Worm (Caenorhabditis elegans) whole organism, early embryonic: ENCODE data around the gene spp-1.

Source experiments
- B0310.2 ChIP-seq: sonication (generic microtip); optimal IDR thresholded peaks from 2 replicates; lab custom pipeline; 2016; ENCODE audit warnings: mild to moderate bottlenecking, missing genetic modification characterization, missing compliant biosample characterization
- F13C5.2 ChIP-seq: sonication (generic microtip); optimal IDR thresholded peaks from 2 replicates; lab custom pipeline; 2017; ENCODE audit warnings: mild to moderate bottlenecking, missing genetic modification characterization, inconsistent platforms, missing compliant biosample characterization
- aly-1 ChIP-seq: sonication (generic microtip); optimal IDR thresholded peaks from 2 replicates; lab custom pipeline; 2016; ENCODE audit warnings: missing genetic modification characterization, missing compliant biosample characterization
- ama-1 ChIP-seq: fragments of 150-350 bp; optimal IDR thresholded peaks from 2 replicates; lab custom pipeline; 2014
- ceh-13 ChIP-seq: fragments of 200-800 bp; sonication (Bioruptor generic); optimal IDR thresholded peaks from 2 replicates; lab custom pipeline; 2018; ENCODE audit warnings: mild to moderate bottlenecking, missing genetic modification characterization, missing compliant biosample characterization
- ceh-36 ChIP-seq: sonication (generic microtip); optimal IDR thresholded peaks from 2 replicates; lab custom pipeline; 2016; ENCODE audit warnings: missing genetic modification characterization, inconsistent platforms, missing compliant biosample characterization
- ets-7 ChIP-seq: sonication (generic microtip); optimal IDR thresholded peaks from 2 replicates; lab custom pipeline; 2016; ENCODE audit warnings: missing genotype, missing genetic modification characterization, missing compliant biosample characterization
- flt-1 ChIP-seq: fragments of 200-800 bp; sonication (Bioruptor generic); IDR thresholded peaks from 2 replicates; pipeline ENCODE4 v1.3.6; 2022; ENCODE audit warnings: missing genetic modification characterization, missing compliant biosample characterization
- hmbx-1 ChIP-seq: sonication (generic microtip); optimal IDR thresholded peaks from 2 replicates; lab custom pipeline; 2016; ENCODE audit warnings: mild to moderate bottlenecking, missing genetic modification characterization, missing compliant biosample characterization
- hmg-4 ChIP-seq: fragments of 200-800 bp; sonication (Bioruptor generic); optimal IDR thresholded peaks from 2 replicates; lab custom pipeline; 2018; ENCODE audit warnings: mild to moderate bottlenecking, missing genetic modification characterization, missing compliant biosample characterization
- hnd-1 ChIP-seq: sonication (generic microtip); optimal IDR thresholded peaks from 2 replicates; lab custom pipeline; 2016; ENCODE audit warnings: missing genetic modification characterization, missing compliant biosample characterization
- pes-1 ChIP-seq: fragments of 200-800 bp; sonication (Bioruptor generic); IDR thresholded peaks from 2 replicates; pipeline ENCODE4 v1.3.6; 2022; ENCODE audit warnings: missing genetic modification reagents, missing genetic modification characterization, missing compliant biosample characterization
- scrt-1 ChIP-seq: fragments of 200-800 bp; sonication (Bioruptor generic); IDR thresholded peaks from 2 replicates; pipeline ENCODE4 v1.3.6; 2022; ENCODE audit warnings: missing genetic modification characterization, missing compliant biosample characterization
- sea-1 ChIP-seq: fragments of 200-800 bp; sonication (Bioruptor generic); conservative IDR thresholded peaks from 2 replicates; pipeline ENCODE4 v1.3.6; 2022; ENCODE audit warnings: missing genetic modification characterization, missing compliant biosample characterization
- tbx-11 ChIP-seq: fragments of 200-800 bp; sonication (Bioruptor generic); IDR thresholded peaks from 2 replicates; pipeline ENCODE4 v1.3.6; 2022; ENCODE audit warnings: missing genetic modification characterization, missing compliant biosample characterization
- tbx-37 ChIP-seq: fragments of 200-800 bp; sonication (Bioruptor generic); conservative IDR thresholded peaks from 2 replicates; pipeline ENCODE4 v1.3.6; 2022; ENCODE audit warnings: missing genetic modification reagents, missing genetic modification characterization, missing compliant biosample characterization
- tra-4 ChIP-seq: sonication (generic microtip); optimal IDR thresholded peaks from 2 replicates; lab custom pipeline; 2017; ENCODE audit warnings: missing genetic modification characterization, missing compliant biosample characterization

spp-1 gene

ce11 chrIII:10339949-10340348 lies 15.5 kb downstream of the spp-1 start:
- TF ChIP-seq sea-1 (GFP tag; lab: Robert Waterston, UW): no peak
- no peak for TF ChIP-seq F13C5.2 (tag; lab: Kevin White, UChicago)
- TF ChIP-seq hmbx-1: no peak
- no peak for TF ChIP-seq B0310.2
- no peak for TF ChIP-seq tbx-11 (GFP tag; lab: Robert Waterston, UW)
- no peak for TF ChIP-seq ceh-13 (GFP tag; lab: Kevin White, UChicago)
- no peak for TF ChIP-seq pes-1 (GFP tag; lab: Robert Waterston, UW)
- TF ChIP-seq hnd-1 (tag; lab: Kevin White, UChicago): no peak
- TF ChIP-seq aly-1 (tag; lab: Kevin White, UChicago): no peak
- no peak for TF ChIP-seq ama-1 (lab: Kevin White, UChicago)
- TF ChIP-seq ceh-36: no peak
- TF ChIP-seq ets-7: no peak
- no peak for TF ChIP-seq hmg-4 (GFP tag; lab: Kevin White, UChicago)
- no peak for TF ChIP-seq scrt-1 (GFP tag; lab: Robert Waterston, UW)

ce11 chrIII:10338992-10339852 lies 16.2 kb downstream of the spp-1 start:
- no peak for TF ChIP-seq ets-7
- TF ChIP-seq pes-1 (GFP tag; lab: Robert Waterston, UW): no peak
- no peak for TF ChIP-seq hmg-4 (GFP tag; lab: Kevin White, UChicago)
- TF ChIP-seq ceh-36: no peak
- TF ChIP-seq aly-1 (tag; lab: Kevin White, UChicago): no peak
- no peak for TF ChIP-seq F13C5.2 (tag; lab: Kevin White, UChicago)
- TF ChIP-seq hmbx-1: no peak
- no peak for TF ChIP-seq tbx-37 (GFP tag; lab: Robert Waterston, UW)
- TF ChIP-seq sea-1 (GFP tag; lab: Robert Waterston, UW): no peak

- no peak for TF ChIP-seq tra-4
- TF ChIP-seq sea-1 (GFP tag; lab: Robert Waterston, UW): no peak
- TF ChIP-seq ets-7: no peak
- TF ChIP-seq aly-1 (tag; lab: Kevin White, UChicago): no peak
- no peak for TF ChIP-seq scrt-1 (GFP tag; lab: Robert Waterston, UW)
- no peak for TF ChIP-seq tbx-37 (GFP tag; lab: Robert Waterston, UW)
- no peak for TF ChIP-seq tbx-11 (GFP tag; lab: Robert Waterston, UW)
- TF ChIP-seq ceh-36: no peak
- no peak for TF ChIP-seq hmg-4 (GFP tag; lab: Kevin White, UChicago)
- TF ChIP-seq F13C5.2 (tag; lab: Kevin White, UChicago): no peak
- TF ChIP-seq ceh-13 (GFP tag; lab: Kevin White, UChicago): no peak
- TF ChIP-seq flt-1 (GFP tag; lab: Robert Waterston, UW): no peak
- no peak for TF ChIP-seq hmbx-1
- TF ChIP-seq ama-1 (lab: Kevin White, UChicago): no peak
These were observed 17.8 kb downstream of the spp-1 start, which contains the start of gene ttr-15 for ce11 chrIII:10337508-10338166. TSS of gene ttr-15 (plus strand) at chrIII:10337847.

- no peak for TF ChIP-seq flt-1 (GFP tag; lab: Robert Waterston, UW)
- no peak for TF ChIP-seq hmbx-1
- no peak for TF ChIP-seq tbx-37 (GFP tag; lab: Robert Waterston, UW)
- TF ChIP-seq tbx-11 (GFP tag; lab: Robert Waterston, UW): no peak
- TF ChIP-seq pes-1 (GFP tag; lab: Robert Waterston, UW): no peak
- TF ChIP-seq scrt-1 (GFP tag; lab: Robert Waterston, UW): no peak
- TF ChIP-seq B0310.2: no peak
- no peak for TF ChIP-seq ets-7
- no peak for TF ChIP-seq tra-4
- no peak for TF ChIP-seq F13C5.2 (tag; lab: Kevin White, UChicago)
These were observed 19.4 kb downstream of the spp-1 start for ce11 chrIII:10336109-10336508.

- TF ChIP-seq aly-1 (tag; lab: Kevin White, UChicago) (no peak), flt-1 (GFP tag; lab: Robert Waterston, UW) (no peak), ceh-36 (no peak), ceh-13 (GFP tag; lab: Kevin White, UChicago) (no peak), ama-1 (lab: Kevin White, UChicago) (no peak), F13C5.2 (tag; lab: Kevin White, UChicago) (no peak), sea-1 (GFP tag; lab: Robert Waterston, UW) (no peak), scrt-1 (GFP tag; lab: Robert Waterston, UW) (no peak), ets-7 (no peak), tra-4 (no peak), B0310.2 (no peak), tbx-11 (GFP tag; lab: Robert Waterston, UW) (no peak)
These were observed 20.4 kb downstream of the spp-1 start, which contains the start of gene ced-9 for ce11 chrIII:10335086-10335485. TSS of gene ced-9 (plus strand) at chrIII:10335172.

- no peak for TF ChIP-seq sea-1 (GFP tag; lab: Robert Waterston, UW)
- no peak for TF ChIP-seq ceh-13 (GFP tag; lab: Kevin White, UChicago)
- TF ChIP-seq scrt-1 (GFP tag; lab: Robert Waterston, UW): no peak
- no peak for TF ChIP-seq hnd-1 (tag; lab: Kevin White, UChicago)
- no peak for TF ChIP-seq aly-1 (tag; lab: Kevin White, UChicago)
- no peak for TF ChIP-seq hmbx-1
- no peak for TF ChIP-seq hmg-4 (GFP tag; lab: Kevin White, UChicago)
- no peak for TF ChIP-seq tra-4
- TF ChIP-seq tbx-37 (GFP tag; lab: Robert Waterston, UW): no peak
- TF ChIP-seq F13C5.2 (tag; lab: Kevin White, UChicago): peak; percentile 73
- TF ChIP-seq pes-1 (GFP tag; lab: Robert Waterston, UW): no peak
- peak; percentile 23 for TF ChIP-seq ceh-36
- TF ChIP-seq tbx-11 (GFP tag; lab: Robert Waterston, UW): 0 out of 2 replicates have a peak, but pooled peaks have one; percentile 40
- no peak for TF ChIP-seq B0310.2
- TF ChIP-seq ama-1 (lab: Kevin White, UChicago): no peak
- no peak for TF ChIP-seq ets-7
- peak; percentile 51; the same call in 1 of the 2 replicates for TF ChIP-seq flt-1 (GFP tag; lab: Robert Waterston, UW)
These were observed 21.4 kb downstream of the spp-1 start, which contains the start of the genes jmjd-4 and mev-1 for ce11 chrIII:10333961-10334542. TSS of gene jmjd-4 (minus strand) at chrIII:10334018. TSS of gene mev-1 (plus strand) at chrIII:10334277.
